Fruit fly (Drosophila melanogaster) whole organism, embryonic: Measurements from ENCODE around the gene fln.

Experiments
- ATbp ChIP-seq: fragments of 200-800 bp; sonication (Bioruptor generic); optimal IDR thresholded peaks from 2 replicates; lab custom pipeline; 2017; ENCODE audit warnings: missing biosample characterization, mild to moderate bottlenecking, missing genetic modification characterization, missing genetic modification reagents
- Atf3 ChIP-seq: fragments of 200-800 bp; sonication (Bioruptor generic); optimal IDR thresholded peaks from 3 replicates; lab custom pipeline; 2016; ENCODE audit warnings: missing biosample characterization, missing genetic modification characterization
- BtbVII ChIP-seq: fragments of 200-800 bp; sonication (Bioruptor generic); optimal IDR thresholded peaks from 3 replicates; lab custom pipeline; 2017; ENCODE audit warnings: missing biosample characterization, mild to moderate bottlenecking, missing genetic modification characterization
- CG10147 ChIP-seq: fragments of 200-800 bp; sonication (Bioruptor generic); optimal IDR thresholded peaks from 2 replicates; lab custom pipeline; 2019; ENCODE audit warnings: missing biosample characterization, mild to moderate bottlenecking, missing genetic modification characterization, moderate library complexity
- CG11504 ChIP-seq: fragments of 200-800 bp; sonication (Bioruptor generic); optimal IDR thresholded peaks from 3 replicates; lab custom pipeline; 2019; ENCODE audit warnings: missing biosample characterization, mild to moderate bottlenecking, missing genetic modification characterization, moderate library complexity
- CG12299 ChIP-seq: fragments of 200-800 bp; sonication (Bioruptor generic); optimal IDR thresholded peaks from 2 replicates; lab custom pipeline; 2018; ENCODE audit warnings: missing biosample characterization, mild to moderate bottlenecking, missing genetic modification characterization
- CG12942 ChIP-seq: fragments of 200-800 bp; sonication (Bioruptor generic); optimal IDR thresholded peaks from 3 replicates; lab custom pipeline; 2016; ENCODE audit warnings: missing biosample characterization, missing genetic modification characterization
- CG13424 ChIP-seq: fragments of 200-800 bp; sonication (Bioruptor generic); optimal IDR thresholded peaks from 2 replicates; lab custom pipeline; 2019; ENCODE audit warnings: missing biosample characterization, mild to moderate bottlenecking, missing genetic modification characterization, moderate library complexity
- CG13894 ChIP-seq: fragments of 200-800 bp; sonication (Bioruptor generic); optimal IDR thresholded peaks from 3 replicates; lab custom pipeline; 2018; ENCODE audit warnings: missing biosample characterization, mild to moderate bottlenecking, missing genetic modification characterization, moderate library complexity
- CG30403 ChIP-seq: fragments of 200-800 bp; sonication (Bioruptor generic); optimal IDR thresholded peaks from 3 replicates; lab custom pipeline; 2016; ENCODE audit warnings: missing biosample characterization, missing genetic modification characterization
- CG3065 ChIP-seq: fragments of 200-800 bp; sonication (Bioruptor generic); optimal IDR thresholded peaks from 2 replicates; lab custom pipeline; 2016; ENCODE audit warnings: missing biosample characterization, missing genetic modification characterization
- CG31441 ChIP-seq: fragments of 200-800 bp; sonication (Bioruptor generic); IDR thresholded peaks from 2 replicates; pipeline ENCODE4 v1.3.6; 2022; ENCODE audit warnings: missing biosample characterization, missing genetic modification characterization
- CG3281 ChIP-seq: fragments of 200-800 bp; sonication (Bioruptor generic); optimal IDR thresholded peaks from 3 replicates; lab custom pipeline; 2017; ENCODE audit warnings: missing biosample characterization, mild to moderate bottlenecking, missing genetic modification characterization
- CG6175 ChIP-seq: fragments of 200-800 bp; sonication (Bioruptor generic); IDR thresholded peaks from 3 replicates; pipeline ENCODE4 v1.3.6; 2022; ENCODE audit warnings: missing biosample characterization, missing genetic modification characterization
- CG7357 ChIP-seq: fragments of 200-800 bp; sonication (Bioruptor generic); IDR thresholded peaks from 3 replicates; pipeline ENCODE4 v1.3.6; 2022; ENCODE audit warnings: missing biosample characterization, missing genetic modification characterization
- CG7928 ChIP-seq: fragments of 200-800 bp; sonication (Bioruptor generic); optimal IDR thresholded peaks from 2 replicates; lab custom pipeline; 2017; ENCODE audit warnings: missing biosample characterization, mild to moderate bottlenecking, missing genetic modification characterization
- CG8478 ChIP-seq: fragments of >200 bp; optimal IDR thresholded peaks from 2 replicates; lab custom pipeline; 2018
- CG9727 ChIP-seq: fragments of 200-800 bp; sonication (Bioruptor generic); optimal IDR thresholded peaks from 3 replicates; lab custom pipeline; 2017; ENCODE audit warnings: missing biosample characterization, mild to moderate bottlenecking, missing genetic modification characterization
- CHES-1-like ChIP-seq: fragments of 200-800 bp; sonication (Bioruptor generic); optimal IDR thresholded peaks from 2 replicates; lab custom pipeline; 2016; ENCODE audit warnings: missing biosample characterization, missing genetic modification characterization
- Camta ChIP-seq: fragments of 200-800 bp; sonication (Bioruptor generic); optimal IDR thresholded peaks from 2 replicates; lab custom pipeline; 2016; ENCODE audit warnings: missing biosample characterization, missing genetic modification characterization
- CoRest ChIP-seq: fragments of 200-800 bp; sonication (Bioruptor generic); optimal IDR thresholded peaks from 3 replicates; lab custom pipeline; 2018; ENCODE audit warnings: missing biosample characterization, mild to moderate bottlenecking, missing genetic modification characterization, moderate library complexity
- Deaf1 ChIP-seq: fragments of 200-800 bp; optimal IDR thresholded peaks from 3 replicates; lab custom pipeline; 2019; ENCODE audit warnings: missing biosample characterization, mild to moderate bottlenecking, missing genetic modification characterization, moderate library complexity
- ERR ChIP-seq: fragments of 200-800 bp; sonication (Bioruptor generic); optimal IDR thresholded peaks from 2 replicates; lab custom pipeline; 2016; ENCODE audit warnings: missing biosample characterization, missing genetic modification characterization
- Ets97D ChIP-seq: fragments of 200-800 bp; sonication (Bioruptor generic); optimal IDR thresholded peaks from 3 replicates; lab custom pipeline; 2016; ENCODE audit warnings: missing biosample characterization, missing genetic modification characterization
- Gug ChIP-seq: fragments of 200-800 bp; sonication (Bioruptor generic); IDR thresholded peaks from 4 replicates; pipeline ENCODE4 v1.3.6; 2022; ENCODE audit warnings: missing biosample characterization, missing genetic modification characterization
- HHEX ChIP-seq: fragments of 200-800 bp; sonication (Bioruptor generic); optimal IDR thresholded peaks from 3 replicates; lab custom pipeline; 2017; ENCODE audit warnings: missing biosample characterization, mild to moderate bottlenecking, missing genetic modification characterization, missing genetic modification reagents
- Hand ChIP-seq: fragments of 200-800 bp; sonication (Bioruptor generic); optimal IDR thresholded peaks from 2 replicates; lab custom pipeline; 2017; ENCODE audit warnings: mild to moderate bottlenecking, missing biosample characterization, missing genetic modification reagents, missing genetic modification characterization
- Hmr ChIP-seq: fragments of 200-800 bp; sonication (Bioruptor generic); optimal IDR thresholded peaks from 3 replicates; lab custom pipeline; 2017; ENCODE audit warnings: mild to moderate bottlenecking, missing biosample characterization, missing genetic modification reagents, missing genetic modification characterization
- Hmx ChIP-seq: fragments of 200-800 bp; sonication (Bioruptor generic); optimal IDR thresholded peaks from 2 replicates; lab custom pipeline; 2016; ENCODE audit warnings: missing biosample characterization, missing genetic modification characterization
- Hr51 ChIP-seq, 2 experiments: fragments of 200-800 bp; sonication (Bioruptor generic); optimal IDR thresholded peaks; 2 replicates in 1 of 2; 3 replicates in 1 of 2; lab custom pipeline; 2016 to 2018; ENCODE audit warnings: missing biosample characterization in 2 of 2, missing genetic modification characterization in 2 of 2, mild to moderate bottlenecking in 1 of 2, moderate library complexity in 1 of 2
- Mrtf ChIP-seq: fragments of 200-800 bp; sonication (Bioruptor generic); IDR thresholded peaks from 3 replicates; pipeline ENCODE4 v1.3.6; 2022; ENCODE audit warnings: missing biosample characterization, missing genetic modification characterization
- NK7.1 ChIP-seq: fragments of 200-800 bp; sonication (Bioruptor generic); optimal IDR thresholded peaks from 3 replicates; lab custom pipeline; 2016; ENCODE audit warnings: missing biosample characterization, missing genetic modification characterization
- NfI ChIP-seq: fragments of 200-800 bp; sonication (Bioruptor generic); optimal IDR thresholded peaks from 3 replicates; lab custom pipeline; 2018; ENCODE audit warnings: missing biosample characterization, mild to moderate bottlenecking, missing genetic modification characterization, moderate library complexity
- Oli ChIP-seq: fragments of 200-800 bp; sonication (Bioruptor generic); optimal IDR thresholded peaks from 2 replicates; lab custom pipeline; 2018; ENCODE audit warnings: missing biosample characterization, mild to moderate bottlenecking, missing genetic modification characterization, moderate library complexity
- Trl ChIP-seq, 3 experiments: fragments of >200 bp in 2 of 3; fragments of 200-800 bp in 1 of 3; sonication (Bioruptor generic) in 1 of 3; optimal IDR thresholded peaks; 2 replicates in 1 of 3; 3 replicates in 2 of 3; lab custom pipeline; 2016 to 2017; ENCODE audit warnings: missing biosample characterization in 1 of 3, missing genetic modification characterization in 1 of 3
- abd-A ChIP-seq: fragments of 200-800 bp; sonication (Bioruptor generic); optimal IDR thresholded peaks from 3 replicates; lab custom pipeline; 2019; ENCODE audit warnings: missing biosample characterization, mild to moderate bottlenecking, missing genetic modification characterization, moderate library complexity
- bsh ChIP-seq, 2 experiments: fragments of 200-800 bp; sonication (Bioruptor generic); optimal IDR thresholded peaks; 2 replicates each; lab custom pipeline; 2017 to 2018; ENCODE audit warnings: mild to moderate bottlenecking in 2 of 2, missing biosample characterization in 2 of 2, missing genetic modification characterization in 2 of 2, moderate library complexity in 1 of 2
- dpn ChIP-seq, 2 experiments: fragments of 200-800 bp; sonication (Bioruptor generic); optimal IDR thresholded peaks; 3 replicates each; lab custom pipeline; 2016; ENCODE audit warnings: missing biosample characterization in 2 of 2, missing genetic modification characterization in 2 of 2
- dysf ChIP-seq: fragments of 200-800 bp; sonication (Bioruptor generic); IDR thresholded peaks from 3 replicates; pipeline ENCODE4 v1.3.6; 2022; ENCODE audit warnings: missing biosample characterization, missing genetic modification characterization
- ewg ChIP-seq: fragments of 200-800 bp; sonication (Bioruptor generic); optimal IDR thresholded peaks from 3 replicates; lab custom pipeline; 2017; ENCODE audit warnings: mild to moderate bottlenecking, missing biosample characterization, missing genetic modification reagents, missing genetic modification characterization
- fd96Cb ChIP-seq: fragments of 200-800 bp; sonication (Bioruptor generic); optimal IDR thresholded peaks from 2 replicates; lab custom pipeline; 2018; ENCODE audit warnings: missing biosample characterization, mild to moderate bottlenecking, missing genetic modification characterization, moderate library complexity
- ftz-f1 ChIP-seq: fragments of 200-800 bp; sonication (Bioruptor generic); optimal IDR thresholded peaks from 2 replicates; lab custom pipeline; 2016; ENCODE audit warnings: missing biosample characterization, missing genetic modification characterization
- gsb-n ChIP-seq: fragments of 200-800 bp; sonication (Bioruptor generic); optimal IDR thresholded peaks from 3 replicates; lab custom pipeline; 2018; ENCODE audit warnings: missing biosample characterization, mild to moderate bottlenecking, missing genetic modification characterization
- jumu ChIP-seq: fragments of 200-800 bp; sonication (Bioruptor generic); optimal IDR thresholded peaks from 3 replicates; lab custom pipeline; 2016; ENCODE audit warnings: missing biosample characterization, missing genetic modification characterization
- run ChIP-seq: fragments of 200-800 bp; sonication (Bioruptor generic); optimal IDR thresholded peaks from 3 replicates; lab custom pipeline; 2018; ENCODE audit warnings: missing biosample characterization, mild to moderate bottlenecking, missing genetic modification characterization
- sd ChIP-seq: fragments of 200-800 bp; sonication (Bioruptor generic); optimal IDR thresholded peaks from 3 replicates; lab custom pipeline; 2018; ENCODE audit warnings: missing biosample characterization, mild to moderate bottlenecking, missing genetic modification characterization, moderate library complexity
- sens ChIP-seq: fragments of 200-800 bp; sonication (Bioruptor generic); peaks from one replicate; lab custom pipeline; 2016; ENCODE audit warnings: missing biosample characterization, missing genetic modification characterization
- sens-2 ChIP-seq: fragments of 200-800 bp; sonication (Bioruptor generic); IDR thresholded peaks from 2 replicates; pipeline ENCODE4 v1.3.6; 2022; ENCODE audit warnings: missing biosample characterization, missing genetic modification characterization
- slbo ChIP-seq: fragments of 200-800 bp; sonication (Bioruptor generic); IDR thresholded peaks from 2 replicates; pipeline ENCODE4 v1.3.6; 2022; ENCODE audit warnings: missing biosample characterization, missing genetic modification characterization
- sug ChIP-seq: fragments of 200-800 bp; optimal IDR thresholded peaks from 2 replicates; lab custom pipeline; 2019; ENCODE audit warnings: missing biosample characterization, mild to moderate bottlenecking, missing genetic modification characterization, moderate library complexity

fln gene

DNA sequence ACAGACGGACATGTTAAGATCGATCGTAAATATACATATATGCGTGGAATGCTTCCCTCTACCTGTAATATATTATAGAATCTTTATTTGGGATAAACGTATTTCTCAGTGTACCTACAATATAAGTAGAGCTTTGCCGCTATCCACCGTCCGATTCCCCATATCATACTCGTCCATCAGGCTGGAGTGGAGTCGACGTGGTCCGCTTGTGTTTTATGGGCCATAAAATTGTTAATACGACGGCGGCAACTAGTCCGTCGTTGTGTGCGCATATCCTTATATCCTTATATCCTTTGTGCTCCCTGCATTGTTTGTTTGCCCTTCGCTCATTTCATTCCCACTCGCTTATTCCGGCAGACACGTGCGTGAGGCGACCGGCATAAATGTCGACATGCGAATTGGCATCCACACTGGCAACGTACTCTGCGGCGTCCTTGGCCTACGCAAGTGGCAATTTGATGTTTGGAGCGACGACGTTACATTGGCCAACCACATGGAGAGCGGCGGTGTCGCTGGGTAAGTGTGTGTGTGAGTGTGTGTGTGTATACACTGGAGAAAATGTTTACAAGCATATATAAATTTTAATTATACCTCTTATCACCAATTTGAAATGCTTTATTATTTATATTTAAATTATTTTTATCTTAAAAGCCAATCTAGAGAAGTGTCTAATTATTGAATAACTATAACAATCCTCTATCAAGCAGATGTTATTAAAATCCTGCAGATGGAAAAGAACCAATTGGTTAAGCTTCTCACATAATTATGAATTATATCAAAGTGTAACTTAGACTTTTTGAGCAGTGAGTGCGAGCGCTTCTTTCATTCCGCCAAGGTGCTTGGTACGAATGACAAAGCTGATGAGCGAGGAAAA is 22.1 kb downstream of the fln start (continued):
- TF ChIP-seq CG7928 (GFP tag; lab: Kevin White, UChicago) (no peak), CG13894 (tag; lab: Kevin White, UChicago) (peak; percentile 64), BtbVII (GFP tag; lab: Kevin White, UChicago) (peak; percentile 12), fd96Cb (tag; lab: Kevin White, UChicago) (peak; percentile 2), CG30403 (GFP tag; lab: Kevin White, UChicago) (peak; percentile 3), Hand (GFP tag; lab: Kevin White, UChicago) (peak; percentile 15), dpn (GFP tag; optimal IDR thresholded peaks at IDR 0.05; lab: Kevin White, UChicago) (no peak), CG12942 (GFP tag; lab: Kevin White, UChicago) (no peak), CG13424 (tag; lab: Kevin White, UChicago) (peak; percentile 31), CG8478 (lab: Kevin White, UChicago) (no peak), ATbp (GFP tag; lab: Kevin White, UChicago) (no peak), Hmx (GFP tag; lab: Kevin White, UChicago) (no peak), CG7357 (GFP tag; lab: Robert Waterston, UW) (no peak), Deaf1 (tag; lab: Kevin White, UChicago) (no peak), CG11504 (peak; percentile 54), Mrtf (GFP tag; lab: Robert Waterston, UW) (no peak), CG10147 (GFP tag; lab: Kevin White, UChicago) (peak; percentile 53), slbo (GFP tag; lab: Robert Waterston, UW) (no peak), gsb-n (tag; lab: Kevin White, UChicago) (no peak), sd (tag; lab: Kevin White, UChicago) (no peak), jumu (GFP tag; lab: Kevin White, UChicago) (no peak), Gug (GFP tag; lab: Robert Waterston, UW) (no peak), CoRest (tag; lab: Kevin White, UChicago) (peak; percentile 28), CG3281 (GFP tag; lab: Kevin White, UChicago) (peak; percentile 31), Camta (GFP tag; lab: Kevin White, UChicago) (no peak), run (no peak), CHES-1-like (GFP tag; lab: Kevin White, UChicago) (no peak), CG31441 (no peak; the same call in 1 of the 2 replicates), NK7.1 (GFP tag; lab: Kevin White, UChicago) (no peak), dysf (GFP tag; lab: Robert Waterston, UW) (0 out of 3 replicates have a peak, but pooled peaks have one; percentile 8), sens (GFP tag; lab: Kevin White, UChicago) (peak; percentile 52), sens-2 (GFP tag; lab: Robert Waterston, UW) (no peak), abd-A (tag; lab: Kevin White, UChicago) (peak; percentile 81), HHEX (no peak), Hr51 (GFP tag; optimal IDR thresholded peaks at IDR 0.05; lab: Kevin White, UChicago) (peak in 1 of 2 experiments; percentile 59), Hmr (peak; percentile 61), Oli (tag; lab: Kevin White, UChicago) (peak; percentile 28), ewg (GFP tag; lab: Kevin White, UChicago) (no peak)

dm6 chr3L:19961805-19962204 is 29.2 kb downstream of the fln start:
- TF ChIP-seq CG3065 (GFP tag; lab: Kevin White, UChicago): no peak
- TF ChIP-seq ftz-f1 (GFP tag; lab: Kevin White, UChicago): no peak
- TF ChIP-seq CG12299 (tag; lab: Kevin White, UChicago): peak; percentile 8
- no peak for TF ChIP-seq bsh (GFP tag; optimal IDR thresholded peaks at IDR 0.05; lab: Kevin White, UChicago)
- TF ChIP-seq Trl (optimal IDR thresholded peaks at IDR 0.05; lab: Kevin White, UChicago): no peak
- no peak for TF ChIP-seq Trl (GFP tag; optimal IDR thresholded peaks at IDR 0.05; lab: Kevin White, UChicago)
- peak; percentile 50 for TF ChIP-seq NfI (GFP tag; lab: Kevin White, UChicago)
- no peak for TF ChIP-seq Ets97D
- TF ChIP-seq Atf3 (GFP tag; lab: Kevin White, UChicago): no peak
- TF ChIP-seq sug (tag; lab: Kevin White, UChicago): peak; percentile 17
- no peak for TF ChIP-seq CG6175 (GFP tag; lab: Robert Waterston, UW)
- no peak for TF ChIP-seq ERR
- no peak for TF ChIP-seq CG9727 (GFP tag; lab: Kevin White, UChicago)
